Fruit fly (Drosophila melanogaster) whole organism, prepupa: Measurements from ENCODE around the gene Pdss2.

Experiments used
- Blimp-1 ChIP-seq: fragments of 200-800 bp; sonication (Bioruptor generic); optimal IDR thresholded peaks from 3 replicates; lab custom pipeline; 2017; ENCODE audit warnings: missing biosample characterization, missing genetic modification characterization, mild to moderate bottlenecking, moderate library complexity, missing genetic modification reagents
- CG10631 ChIP-seq: fragments of 200-800 bp; sonication (Bioruptor generic); optimal IDR thresholded peaks from 2 replicates; lab custom pipeline; 2016; ENCODE audit warnings: missing biosample characterization, missing genetic modification characterization
- CG10669 ChIP-seq: fragments of 200-800 bp; sonication (Bioruptor generic); optimal IDR thresholded peaks from 3 replicates; lab custom pipeline; 2018; ENCODE audit warnings: missing biosample characterization, mild to moderate bottlenecking, missing genetic modification characterization, moderate library complexity
- CG11902 ChIP-seq: fragments of 200-800 bp; sonication (Bioruptor generic); optimal IDR thresholded peaks from 3 replicates; lab custom pipeline; 2016; ENCODE audit warnings: missing biosample characterization, missing genetic modification characterization
- CG15336 ChIP-seq: fragments of 200-800 bp; sonication (Bioruptor generic); IDR thresholded peaks from 2 replicates; pipeline ENCODE4 v1.3.6; 2022; ENCODE audit warnings: missing biosample characterization, missing genetic modification characterization
- CG1621 ChIP-seq: fragments of 200-800 bp; sonication (Bioruptor generic); optimal IDR thresholded peaks from 3 replicates; lab custom pipeline; 2018; ENCODE audit warnings: missing biosample characterization, mild to moderate bottlenecking, missing genetic modification characterization
- CG16779 ChIP-seq: fragments of 200-800 bp; sonication (Bioruptor generic); optimal IDR thresholded peaks from 3 replicates; lab custom pipeline; 2017; ENCODE audit warnings: missing biosample characterization, mild to moderate bottlenecking, missing genetic modification characterization
- CG3032 ChIP-seq: fragments of 200-800 bp; optimal IDR thresholded peaks from 2 replicates; lab custom pipeline; 2019; ENCODE audit warnings: missing biosample characterization, mild to moderate bottlenecking, missing genetic modification characterization, moderate library complexity
- CG31627 ChIP-seq: fragments of 200-800 bp; sonication (Bioruptor generic); optimal IDR thresholded peaks from 3 replicates; lab custom pipeline; 2016; ENCODE audit warnings: missing biosample characterization, missing genetic modification characterization
- CG34406 ChIP-seq: fragments of 200-800 bp; sonication (Bioruptor generic); optimal IDR thresholded peaks from 3 replicates; lab custom pipeline; 2016; ENCODE audit warnings: missing biosample characterization, missing genetic modification characterization
- CG3919 ChIP-seq: fragments of 200-800 bp; sonication (Bioruptor generic); optimal IDR thresholded peaks from 3 replicates; lab custom pipeline; 2016; ENCODE audit warnings: missing biosample characterization, missing genetic modification characterization
- CG4318 ChIP-seq: fragments of 200-800 bp; sonication (Bioruptor generic); optimal IDR thresholded peaks from 3 replicates; lab custom pipeline; 2017; ENCODE audit warnings: missing biosample characterization, mild to moderate bottlenecking, missing genetic modification characterization
- CG6276 ChIP-seq: fragments of 200-800 bp; sonication (Bioruptor generic); optimal IDR thresholded peaks from 2 replicates; lab custom pipeline; 2017; ENCODE audit warnings: missing biosample characterization, mild to moderate bottlenecking, missing genetic modification characterization
- CG6792 ChIP-seq: fragments of 200-800 bp; sonication (Bioruptor generic); optimal IDR thresholded peaks from 3 replicates; lab custom pipeline; 2016; ENCODE audit warnings: missing biosample characterization, missing genetic modification characterization
- CG6808 ChIP-seq: fragments of 200-800 bp; sonication (Bioruptor generic); optimal IDR thresholded peaks from 3 replicates; lab custom pipeline; 2017; ENCODE audit warnings: missing biosample characterization, missing genetic modification characterization, mild to moderate bottlenecking, moderate library complexity, missing genetic modification reagents
- CG6854 ChIP-seq: fragments of 200-800 bp; sonication (Bioruptor generic); optimal IDR thresholded peaks from 2 replicates; lab custom pipeline; 2017; ENCODE audit warnings: missing biosample characterization, mild to moderate bottlenecking, missing genetic modification characterization
- CG7368 ChIP-seq: fragments of 200-800 bp; sonication (Bioruptor generic); optimal IDR thresholded peaks from 3 replicates; lab custom pipeline; 2016; ENCODE audit warnings: missing biosample characterization, missing genetic modification characterization
- CG8119 ChIP-seq: fragments of 200-800 bp; sonication (Bioruptor generic); IDR thresholded peaks from 3 replicates; pipeline ENCODE4 v1.3.6; 2022; ENCODE audit warnings: missing biosample characterization, missing genetic modification characterization
- CG8319 ChIP-seq: fragments of 200-800 bp; sonication (Bioruptor generic); optimal IDR thresholded peaks from 3 replicates; lab custom pipeline; 2016; ENCODE audit warnings: missing biosample characterization, missing genetic modification characterization
- Eip75B ChIP-seq: fragments of 200-800 bp; sonication (Bioruptor generic); optimal IDR thresholded peaks from 3 replicates; lab custom pipeline; 2016; ENCODE audit warnings: missing biosample characterization, missing genetic modification characterization
- Eip78C ChIP-seq: fragments of 200-800 bp; sonication (Bioruptor generic); peaks from one replicate; lab custom pipeline; 2016; ENCODE audit warnings: missing biosample characterization, missing genetic modification characterization
- Eip93F ChIP-seq: fragments of 200-800 bp; sonication (Bioruptor generic); optimal IDR thresholded peaks from 2 replicates; lab custom pipeline; 2016; ENCODE audit warnings: missing biosample characterization, mild to moderate bottlenecking, missing genetic modification characterization
- Ets21C ChIP-seq: fragments of 200-800 bp; sonication (Bioruptor generic); optimal IDR thresholded peaks from 3 replicates; lab custom pipeline; 2016; ENCODE audit warnings: missing biosample characterization, missing genetic modification characterization
- Ets96B ChIP-seq: fragments of 200-800 bp; optimal IDR thresholded peaks from 2 replicates; lab custom pipeline; 2019; ENCODE audit warnings: missing biosample characterization, mild to moderate bottlenecking, missing genetic modification characterization, moderate library complexity
- Gug ChIP-seq: fragments of 200-800 bp; sonication (Bioruptor generic); IDR thresholded peaks from 2 replicates; pipeline ENCODE4 v1.3.6; 2022; ENCODE audit warnings: missing biosample characterization, missing genetic modification characterization
- Hr38 ChIP-seq: sonication (Bioruptor generic); optimal IDR thresholded peaks from 2 replicates; lab custom pipeline; 2016; ENCODE audit warnings: missing biosample characterization, missing genetic modification characterization
- Hr39 ChIP-seq: fragments of 200-800 bp; sonication (Bioruptor generic); optimal IDR thresholded peaks from 2 replicates; lab custom pipeline; 2016; ENCODE audit warnings: missing biosample characterization, missing genetic modification characterization
- Hr4 ChIP-seq: fragments of 200-800 bp; sonication (Bioruptor generic); optimal IDR thresholded peaks from 3 replicates; lab custom pipeline; 2016; ENCODE audit warnings: missing biosample characterization, missing genetic modification characterization
- Lpt ChIP-seq: fragments of 200-800 bp; sonication (Bioruptor generic); optimal IDR thresholded peaks from 3 replicates; lab custom pipeline; 2016; ENCODE audit warnings: missing biosample characterization, missing genetic modification characterization
- Met ChIP-seq: fragments of 200-800 bp; sonication (Bioruptor generic); optimal IDR thresholded peaks from 3 replicates; lab custom pipeline; 2016; ENCODE audit warnings: missing biosample characterization, missing genetic modification characterization
- Smox ChIP-seq: fragments of 200-800 bp; sonication (Bioruptor generic); optimal IDR thresholded peaks from 3 replicates; lab custom pipeline; 2016; ENCODE audit warnings: missing biosample characterization, missing genetic modification characterization
- Sox102F ChIP-seq: fragments of 200-800 bp; sonication (Bioruptor generic); optimal IDR thresholded peaks from 2 replicates; lab custom pipeline; 2016; ENCODE audit warnings: missing biosample characterization, mild to moderate bottlenecking, missing genetic modification characterization
- Sox14 ChIP-seq: fragments of 200-800 bp; sonication (Bioruptor generic); optimal IDR thresholded peaks from 3 replicates; lab custom pipeline; 2016; ENCODE audit warnings: missing biosample characterization, missing genetic modification characterization
- Sox15 ChIP-seq: fragments of 200-800 bp; sonication (Bioruptor generic); optimal IDR thresholded peaks from 3 replicates; lab custom pipeline; 2016; ENCODE audit warnings: missing biosample characterization, missing genetic modification characterization
- achi ChIP-seq: fragments of 200-800 bp; sonication (Bioruptor generic); optimal IDR thresholded peaks from 3 replicates; lab custom pipeline; 2016; ENCODE audit warnings: missing biosample characterization, missing genetic modification characterization
- acj6 ChIP-seq: fragments of 200-800 bp; sonication (Bioruptor generic); optimal IDR thresholded peaks from 3 replicates; lab custom pipeline; 2016; ENCODE audit warnings: missing biosample characterization, missing genetic modification characterization
- dac ChIP-seq: fragments of 200-800 bp; sonication (Bioruptor generic); optimal IDR thresholded peaks from 2 replicates; lab custom pipeline; 2017; ENCODE audit warnings: missing biosample characterization, mild to moderate bottlenecking, missing genetic modification characterization
- dsx ChIP-seq: fragments of 200-800 bp; optimal IDR thresholded peaks from 3 replicates; lab custom pipeline; 2019; ENCODE audit warnings: missing biosample characterization, mild to moderate bottlenecking, missing genetic modification characterization, moderate library complexity; ENCODE audit not compliant: poor library complexity, severe bottlenecking
- eg ChIP-seq: fragments of 200-800 bp; sonication (Bioruptor generic); IDR thresholded peaks from 3 replicates; pipeline ENCODE4 v1.3.6; 2022; ENCODE audit warnings: missing biosample characterization, missing genetic modification characterization
- esn ChIP-seq: fragments of 200-800 bp; sonication (Bioruptor generic); optimal IDR thresholded peaks from 2 replicates; lab custom pipeline; 2016; ENCODE audit warnings: missing biosample characterization, mild to moderate bottlenecking, missing genetic modification characterization, moderate library complexity
- fd59A ChIP-seq: fragments of 200-800 bp; sonication (Bioruptor generic); optimal IDR thresholded peaks from 2 replicates; lab custom pipeline; 2017; ENCODE audit warnings: missing biosample characterization, mild to moderate bottlenecking, missing genetic modification characterization, missing genetic modification reagents
- fd85E ChIP-seq: fragments of 200-800 bp; sonication (Bioruptor generic); optimal IDR thresholded peaks from 3 replicates; lab custom pipeline; 2016; ENCODE audit warnings: missing biosample characterization, missing genetic modification characterization
- fkh ChIP-seq: fragments of 200-800 bp; sonication (Bioruptor generic); optimal IDR thresholded peaks from 3 replicates; lab custom pipeline; 2017; ENCODE audit warnings: missing biosample characterization, mild to moderate bottlenecking, missing genetic modification characterization, moderate library complexity
- lz ChIP-seq: fragments of 200-800 bp; sonication (Bioruptor generic); optimal IDR thresholded peaks from 3 replicates; lab custom pipeline; 2016; ENCODE audit warnings: missing biosample characterization, missing genetic modification characterization
- net ChIP-seq: fragments of 200-800 bp; sonication (Bioruptor generic); optimal IDR thresholded peaks from 3 replicates; lab custom pipeline; 2016; ENCODE audit warnings: missing biosample characterization, missing genetic modification characterization
- salr ChIP-seq, 2 experiments: fragments of 200-800 bp; sonication (Bioruptor generic); optimal IDR thresholded peaks; 3 replicates each; lab custom pipeline; 2016 to 2018; ENCODE audit warnings: missing biosample characterization in 2 of 2, missing genetic modification characterization in 2 of 2, mild to moderate bottlenecking in 1 of 2
- ss ChIP-seq, 2 experiments: fragments of 200-800 bp; sonication (Bioruptor generic); optimal IDR thresholded peaks; 2 replicates in 1 of 2; 3 replicates in 1 of 2; lab custom pipeline; 2017 to 2018; ENCODE audit warnings: mild to moderate bottlenecking in 2 of 2, missing biosample characterization in 2 of 2, missing genetic modification characterization in 2 of 2, moderate library complexity in 1 of 2
- svp ChIP-seq: fragments of 200-800 bp; sonication (Bioruptor generic); peaks from one replicate; lab custom pipeline; 2016; ENCODE audit warnings: missing biosample characterization, missing genetic modification characterization
- topi ChIP-seq: fragments of 200-800 bp; sonication (Bioruptor generic); optimal IDR thresholded peaks from 3 replicates; lab custom pipeline; 2016; ENCODE audit warnings: missing biosample characterization, missing genetic modification characterization
- vri ChIP-seq: fragments of 200-800 bp; sonication (Bioruptor generic); optimal IDR thresholded peaks from 3 replicates; lab custom pipeline; 2016; ENCODE audit warnings: missing biosample characterization, mild to moderate bottlenecking, missing genetic modification characterization

Pdss2 gene

DNA sequence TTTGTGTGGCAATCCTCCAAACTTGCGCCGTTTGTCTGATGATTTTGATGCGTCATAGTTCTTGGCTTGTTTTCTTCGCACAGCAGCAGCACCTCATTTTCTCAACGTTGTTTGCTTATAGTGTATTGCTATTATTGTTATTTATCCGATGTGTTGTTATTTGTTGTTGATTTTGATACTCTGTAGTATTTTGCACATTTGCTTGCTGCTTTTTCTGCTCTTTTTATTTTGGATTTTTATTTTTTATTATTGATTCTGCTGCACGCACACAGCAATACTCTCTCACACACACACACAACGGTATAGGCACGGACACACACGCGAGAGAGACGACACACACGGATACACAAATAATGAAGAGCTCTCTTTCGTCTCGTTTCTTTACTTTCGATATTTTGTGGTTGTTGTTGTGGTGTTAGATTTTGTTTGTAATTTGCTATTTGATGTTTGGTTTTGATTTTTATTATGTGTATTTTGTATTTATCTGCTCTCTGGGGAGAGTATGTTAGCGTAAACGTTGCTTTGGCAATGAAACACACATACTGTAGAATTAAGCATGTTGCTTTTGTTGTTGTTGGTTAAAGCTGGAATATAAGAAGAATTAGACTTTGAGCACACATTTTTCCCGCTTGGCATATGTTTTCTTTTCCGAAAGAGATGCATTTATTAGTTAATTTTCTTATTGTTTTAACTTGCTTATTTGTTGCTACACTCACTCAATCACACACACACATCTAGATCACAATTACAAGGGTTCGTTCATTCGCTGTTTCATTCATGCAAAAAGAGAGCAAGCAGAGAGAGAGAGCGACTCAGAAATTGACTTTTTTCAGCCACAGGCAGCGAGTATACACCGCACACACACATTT, 2.5 kb upstream of the Pdss2 start:
- TF ChIP-seq lz (GFP tag; lab: Kevin White, UChicago) (no peak), CG6854 (GFP tag; lab: Kevin White, UChicago) (no peak), CG16779 (peak; percentile 71), Sox15 (GFP tag; lab: Kevin White, UChicago) (no peak), dsx (peak; percentile 60), CG10669 (peak; percentile 50), CG3919 (GFP tag; lab: Kevin White, UChicago) (peak; percentile 23), Ets96B (tag; lab: Kevin White, UChicago) (peak; percentile 52), acj6 (GFP tag; lab: Kevin White, UChicago) (no peak), Sox102F (GFP tag; lab: Kevin White, UChicago) (no peak), CG10631 (GFP tag; lab: Kevin White, UChicago) (no peak), vri (GFP tag; lab: Kevin White, UChicago) (no peak), CG8119 (GFP tag; lab: Robert Waterston, UW) (peak; percentile 64), fd85E (no peak), ss (GFP tag; optimal IDR thresholded peaks at IDR 0.05; lab: Kevin White, UChicago) (peak; percentile 72 to 80), Hr38 (no peak), CG6808 (GFP tag; lab: Kevin White, UChicago) (peak; percentile 65), Blimp-1 (GFP tag; lab: Kevin White, UChicago) (no peak), CG4318 (GFP tag; lab: Kevin White, UChicago) (no peak), CG8319 (GFP tag; lab: Kevin White, UChicago) (no peak), net (GFP tag; lab: Kevin White, UChicago) (peak; percentile 40), esn (GFP tag; lab: Kevin White, UChicago) (peak; percentile 10), Smox (GFP tag; lab: Kevin White, UChicago) (no peak), Met (GFP tag; lab: Kevin White, UChicago) (no peak), salr (GFP tag; optimal IDR thresholded peaks at IDR 0.05; lab: Kevin White, UChicago) (peak; percentile 28 to 42), CG6276 (GFP tag; lab: Kevin White, UChicago) (peak; percentile 83), Eip93F (GFP tag; lab: Kevin White, UChicago) (no peak), achi (GFP tag; lab: Kevin White, UChicago) (no peak), CG34406 (GFP tag; lab: Kevin White, UChicago) (peak; percentile 7), CG6792 (no peak), CG7368 (GFP tag; lab: Kevin White, UChicago) (no peak), Hr4 (GFP tag; lab: Kevin White, UChicago) (no peak), eg (GFP tag; lab: Robert Waterston, UW) (peak; percentile 83), fkh (peak; percentile 74), Ets21C (GFP tag; lab: Kevin White, UChicago) (no peak), Hr39 (GFP tag; lab: Kevin White, UChicago) (no peak), Lpt (GFP tag; lab: Kevin White, UChicago) (peak; percentile 59), fd59A (GFP tag; lab: Kevin White, UChicago) (peak; percentile 33), topi (GFP tag; lab: Kevin White, UChicago) (no peak), CG1621 (tag; lab: Kevin White, UChicago) (peak; percentile 69), svp (GFP tag; lab: Kevin White, UChicago) (no peak), CG3032 (peak; percentile 47), Eip75B (GFP tag; lab: Kevin White, UChicago) (peak; percentile 12), Gug (GFP tag; lab: Robert Waterston, UW) (peak; percentile 11; the same call in 1 of the 2 replicates), CG31627 (GFP tag; lab: Kevin White, UChicago) (no peak), CG11902 (GFP tag; lab: Kevin White, UChicago) (no peak), Eip78C (peak; percentile 20), CG15336 (GFP tag; lab: Robert Waterston, UW) (peak; percentile 41; the same call in 1 of the 2 replicates), Sox14 (GFP tag; lab: Kevin White, UChicago) (no peak), dac (GFP tag; lab: Kevin White, UChicago) (peak; percentile 40)
